Worm (Caenorhabditis elegans) whole organism, L3 larva: ENCODE data around the gene tsen-2.

ENCODE experiments used
- R02D3.7 ChIP-seq: fragments of 150-350 bp; optimal IDR thresholded peaks from 2 replicates; lab custom pipeline; 2014; ENCODE audit warnings: missing biosample characterization, missing genetic modification characterization
- ZK546.5 ChIP-seq: sonication (generic microtip); optimal IDR thresholded peaks from 2 replicates; lab custom pipeline; 2017; ENCODE audit warnings: missing biosample characterization, missing genetic modification characterization
- aly-2 ChIP-seq: fragments of 150-350 bp; optimal IDR thresholded peaks from 2 replicates; lab custom pipeline; 2014; ENCODE audit warnings: missing biosample characterization, missing genetic modification characterization
- ceh-16 ChIP-seq: sonication (generic microtip); optimal IDR thresholded peaks from 2 replicates; lab custom pipeline; 2017; ENCODE audit warnings: missing biosample characterization, missing genetic modification characterization
- ceh-28 ChIP-seq: fragments of 150-350 bp; optimal IDR thresholded peaks from 2 replicates; lab custom pipeline; 2014; ENCODE audit warnings: missing biosample characterization, missing genetic modification reagents, missing genetic modification characterization
- ceh-82 ChIP-seq: fragments of 150-350 bp; optimal IDR thresholded peaks from 2 replicates; lab custom pipeline; 2014; ENCODE audit warnings: missing biosample characterization, missing genetic modification characterization
- ceh-9 ChIP-seq: sonication (generic microtip); optimal IDR thresholded peaks from 2 replicates; lab custom pipeline; 2018; ENCODE audit warnings: missing biosample characterization, missing genetic modification characterization
- egl-5 ChIP-seq: fragments of 150-350 bp; optimal IDR thresholded peaks from 2 replicates; lab custom pipeline; 2017; ENCODE audit warnings: missing biosample characterization, missing genetic modification reagents, missing genetic modification characterization, inconsistent platforms
- elt-2 ChIP-seq: sonication (generic microtip); optimal IDR thresholded peaks from 2 replicates; lab custom pipeline; 2016; ENCODE audit warnings: missing genetic modification reagents, mild to moderate bottlenecking, missing genetic modification characterization, missing compliant biosample characterization
- elt-3 ChIP-seq, 3 experiments: fragments of 150-350 bp in 1 of 3; sonication (generic microtip) in 2 of 3; optimal IDR thresholded peaks; 2 replicates in 2 of 3; 4 replicates in 1 of 3; lab custom pipeline; 2014 to 2017; ENCODE audit warnings: missing biosample characterization in 3 of 3, missing genetic modification characterization in 3 of 3
- eor-1 ChIP-seq, 2 experiments: fragments of 150-350 bp; optimal IDR thresholded peaks; 2 replicates each; lab custom pipeline; 2014 to 2018; ENCODE audit warnings: missing biosample characterization in 2 of 2, missing genetic modification characterization in 2 of 2
- fkh-10 ChIP-seq: sonication (generic microtip); optimal IDR thresholded peaks from 2 replicates; lab custom pipeline; 2017; ENCODE audit warnings: missing biosample characterization, missing genetic modification reagents, missing genetic modification characterization
- fkh-2 ChIP-seq: fragments of 150-350 bp; optimal IDR thresholded peaks from 2 replicates; lab custom pipeline; 2014; ENCODE audit warnings: missing biosample characterization, missing genetic modification reagents, missing genetic modification characterization
- fos-1 ChIP-seq: fragments of 150-350 bp; optimal IDR thresholded peaks from 2 replicates; lab custom pipeline; 2014; ENCODE audit warnings: missing biosample characterization, missing genetic modification characterization
- hmg-11 ChIP-seq: sonication (generic microtip); optimal IDR thresholded peaks from 2 replicates; lab custom pipeline; 2016; ENCODE audit warnings: missing genetic modification characterization, missing compliant biosample characterization
- jun-1 ChIP-seq: fragments of 150-350 bp; optimal IDR thresholded peaks from 2 replicates; lab custom pipeline; 2014; ENCODE audit warnings: missing biosample characterization, missing genetic modification reagents, missing genetic modification characterization
- lin-15B ChIP-seq: fragments of 150-350 bp; optimal IDR thresholded peaks from 2 replicates; lab custom pipeline; 2014; ENCODE audit warnings: missing biosample characterization, missing genetic modification characterization
- lin-39 ChIP-seq: fragments of 150-350 bp; optimal IDR thresholded peaks from 2 replicates; lab custom pipeline; 2018; ENCODE audit warnings: missing biosample characterization, missing genetic modification reagents, missing genetic modification characterization
- lsy-12 ChIP-seq: sonication (generic microtip); optimal IDR thresholded peaks from 2 replicates; lab custom pipeline; 2016; ENCODE audit warnings: mild to moderate bottlenecking, missing genetic modification characterization, missing compliant biosample characterization
- mdl-1 ChIP-seq: fragments of 150-350 bp; optimal IDR thresholded peaks from 2 replicates; lab custom pipeline; 2014; ENCODE audit warnings: missing biosample characterization, missing genetic modification characterization
- mml-1 ChIP-seq: fragments of 150-350 bp; sonication (generic microtip); optimal IDR thresholded peaks from 3 replicates; lab custom pipeline; 2014; ENCODE audit warnings: missing biosample characterization, missing genetic modification characterization
- nfya-1 ChIP-seq: sonication (generic microtip); optimal IDR thresholded peaks from 2 replicates; lab custom pipeline; 2017; ENCODE audit warnings: missing genetic modification characterization, mild to moderate bottlenecking, missing compliant biosample characterization, antibody characterized with exemption, moderate library complexity; ENCODE audit not compliant: insufficient read depth
- nhr-11 ChIP-seq: fragments of 150-350 bp; optimal IDR thresholded peaks from 2 replicates; lab custom pipeline; 2014; ENCODE audit warnings: missing biosample characterization, missing genetic modification characterization
- nhr-12 ChIP-seq: fragments of 150-350 bp; optimal IDR thresholded peaks from 2 replicates; lab custom pipeline; 2014; ENCODE audit warnings: missing biosample characterization, missing genetic modification characterization
- nhr-25 ChIP-seq: sonication (generic microtip); optimal IDR thresholded peaks from 2 replicates; lab custom pipeline; 2017; ENCODE audit warnings: missing biosample characterization, missing genetic modification characterization
- nhr-28 ChIP-seq: fragments of 150-350 bp; optimal IDR thresholded peaks from 2 replicates; lab custom pipeline; 2014; ENCODE audit warnings: missing biosample characterization, missing genetic modification characterization
- nhr-76 ChIP-seq: fragments of 150-350 bp; sonication (generic microtip); optimal IDR thresholded peaks from 5 replicates; lab custom pipeline; 2014; ENCODE audit warnings: missing biosample characterization, missing genetic modification characterization
- nhr-77 ChIP-seq: fragments of 150-350 bp; optimal IDR thresholded peaks from 2 replicates; lab custom pipeline; 2014; ENCODE audit warnings: missing biosample characterization, missing genetic modification characterization
- pha-4 ChIP-seq: fragments of 150-350 bp; optimal IDR thresholded peaks from 2 replicates; lab custom pipeline; 2014; ENCODE audit warnings: missing biosample characterization, missing genetic modification reagents, missing genetic modification characterization
- pqm-1 ChIP-seq: fragments of 150-350 bp; optimal IDR thresholded peaks from 2 replicates; lab custom pipeline; 2017; ENCODE audit warnings: missing biosample characterization, missing genetic modification characterization, inconsistent platforms
- sea-2 ChIP-seq: fragments of 150-350 bp; sonication (generic microtip); optimal IDR thresholded peaks from 4 replicates; lab custom pipeline; 2014; ENCODE audit warnings: missing biosample characterization, missing genetic modification reagents, missing genetic modification characterization
- skn-1 ChIP-seq: fragments of 150-350 bp; optimal IDR thresholded peaks from 2 replicates; lab custom pipeline; 2014; ENCODE audit warnings: missing biosample characterization, missing genetic modification characterization
- snpc-4 ChIP-seq: fragments of 150-350 bp; optimal IDR thresholded peaks from 2 replicates; lab custom pipeline; 2014; ENCODE audit warnings: missing biosample characterization, missing genetic modification characterization
- tbx-2 ChIP-seq: sonication (generic microtip); optimal IDR thresholded peaks from 2 replicates; lab custom pipeline; 2016; ENCODE audit warnings: mild to moderate bottlenecking, missing genetic modification characterization, missing compliant biosample characterization
- unc-39 ChIP-seq: sonication (generic microtip); optimal IDR thresholded peaks from 4 replicates; lab custom pipeline; 2017; ENCODE audit warnings: missing biosample characterization, missing genetic modification characterization
- ztf-11 ChIP-seq: fragments of 150-350 bp; optimal IDR thresholded peaks from 2 replicates; lab custom pipeline; 2014; ENCODE audit warnings: missing biosample characterization, missing genetic modification characterization
- ztf-4 ChIP-seq: fragments of 150-350 bp; optimal IDR thresholded peaks from 2 replicates; lab custom pipeline; 2014; ENCODE audit warnings: missing biosample characterization, missing genetic modification characterization

Gene tsen-2

ce11 chrIII:11909778-11910177 is 11.7 kb upstream of the tsen-2 start, which contains the start of gene faah-4:
TSS of gene faah-4 (minus strand) at chrIII:11909878.
- no peak for TF ChIP-seq nhr-76 (tag; lab: Kevin White, UChicago)
- no peak for TF ChIP-seq nhr-77 (tag; lab: Kevin White, UChicago)
- TF ChIP-seq fkh-10 (GFP tag; lab: Kevin White, UChicago) = no peak
- TF ChIP-seq elt-2 (tag; lab: Kevin White, UChicago) = no peak
- TF ChIP-seq ceh-16 = no peak
- TF ChIP-seq sea-2 (GFP tag; lab: Kevin White, UChicago) = no peak
- no peak for TF ChIP-seq jun-1 (tag; lab: Kevin White, UChicago)

ce11 chrIII:11908660-11909059 is 10.6 kb upstream of the tsen-2 start, which contains the start of gene fbxb-24:
TSS of gene fbxb-24 (plus strand) at chrIII:11908960.
- TF ChIP-seq nhr-11 = no peak
- no peak for TF ChIP-seq egl-5
- no peak for TF ChIP-seq lsy-12 (tag; lab: Kevin White, UChicago)
- no peak for TF ChIP-seq ceh-82 (tag; lab: Kevin White, UChicago)
- no peak for TF ChIP-seq snpc-4 (tag; lab: Kevin White, UChicago)
- no peak for TF ChIP-seq lin-15B (tag; lab: Kevin White, UChicago)
- TF ChIP-seq skn-1 (tag; lab: Kevin White, UChicago) = no peak
- TF ChIP-seq ZK546.5 = no peak
- TF ChIP-seq ztf-4 (tag; lab: Kevin White, UChicago) = no peak

ce11 chrIII:11907177-11907576 is 9.1 kb upstream of the tsen-2 start, which contains the start of gene sdz-33:
TSS of gene sdz-33 (plus strand) at chrIII:11907477.
- TF ChIP-seq R02D3.7 (no peak), mdl-1 (tag; lab: Kevin White, UChicago) (no peak), fos-1 (tag; lab: Kevin White, UChicago) (no peak), pqm-1 (tag; lab: Kevin White, UChicago) (no peak), nfya-1 (tag; lab: Kevin White, UChicago) (no peak), lsy-12 (tag; lab: Kevin White, UChicago) (no peak), ceh-9 (no peak), ceh-82 (tag; lab: Kevin White, UChicago) (no peak), tbx-2 (tag; lab: Kevin White, UChicago) (no peak), nhr-77 (tag; lab: Kevin White, UChicago) (no peak), ZK546.5 (no peak), elt-3 (tag; optimal IDR thresholded peaks at IDR 0.05; lab: Kevin White, UChicago) (no peak), nhr-25 (tag; lab: Kevin White, UChicago) (no peak), fkh-2 (tag; lab: Kevin White, UChicago) (no peak), lin-39 (tag; lab: Kevin White, UChicago) (no peak), nhr-11 (no peak), lin-15B (tag; lab: Kevin White, UChicago) (no peak), elt-2 (tag; lab: Kevin White, UChicago) (no peak)
- TF ChIP-seq, all 47 proteins: peak for 0

- no peak for TF ChIP-seq ZK546.5
- no peak for TF ChIP-seq snpc-4 (tag; lab: Kevin White, UChicago)
- no peak for TF ChIP-seq fos-1 (tag; lab: Kevin White, UChicago)
- TF ChIP-seq elt-3 (tag; optimal IDR thresholded peaks at IDR 0.05; lab: Kevin White, UChicago) = no peak
- no peak for TF ChIP-seq skn-1 (tag; lab: Kevin White, UChicago)
- TF ChIP-seq eor-1 (tag; optimal IDR thresholded peaks at IDR 0.05; lab: Kevin White, UChicago) = no peak
- no peak for TF ChIP-seq ztf-11 (tag; lab: Kevin White, UChicago)
- TF ChIP-seq lin-15B (tag; lab: Kevin White, UChicago) = no peak
- TF ChIP-seq unc-39 = no peak
- no peak for TF ChIP-seq mml-1 (tag; lab: Kevin White, UChicago)
- no peak for TF ChIP-seq nhr-12 (tag; lab: Kevin White, UChicago)
- TF ChIP-seq hmg-11 (tag; lab: Kevin White, UChicago) = no peak
- TF ChIP-seq aly-2 (tag; lab: Kevin White, UChicago) = no peak
- TF ChIP-seq mdl-1 (tag; lab: Kevin White, UChicago) = no peak
- TF ChIP-seq pha-4 (tag; lab: Kevin White, UChicago) = no peak
- TF ChIP-seq nhr-28 (tag; lab: Kevin White, UChicago) = no peak
- TF ChIP-seq ceh-28 (tag; lab: Kevin White, UChicago) = no peak
- TF ChIP-seq jun-1 (tag; lab: Kevin White, UChicago) = no peak
These were observed 4.7 kb upstream of the tsen-2 start for ce11 chrIII:11902782-11903181.
